Worm (Caenorhabditis elegans): ENCODE results near the gene Y67H2A.7.

DNA sequence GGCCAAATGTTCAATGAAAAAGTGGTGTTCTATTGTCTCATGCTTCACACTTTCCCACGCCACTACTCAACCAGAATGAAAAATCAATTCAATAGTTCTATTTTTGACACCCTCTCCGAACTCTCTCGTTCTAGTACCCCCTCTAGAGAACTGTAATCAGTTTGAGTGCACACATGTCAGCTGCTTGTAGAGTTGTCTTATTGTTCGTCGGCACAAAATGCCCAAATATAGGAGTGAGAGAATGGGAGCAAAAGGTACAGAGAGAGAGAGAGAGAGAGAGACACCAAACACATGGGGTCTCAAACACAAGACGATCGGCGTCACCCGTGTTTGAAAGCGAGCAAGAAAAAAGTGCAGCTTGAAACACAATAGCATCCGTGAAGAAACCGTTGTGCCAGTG lies 30.7 kb downstream of the Y67H2A.7 start:
- TF ChIP-seq F52B5.7 (tag; optimal IDR thresholded peaks at IDR 0.05), result no peak
- peak; percentile 11 for TF ChIP-seq attf-5 (GFP tag; optimal IDR thresholded peaks at IDR 0.05)
- no peak for TF ChIP-seq nhr-90 (tag; optimal IDR thresholded peaks at IDR 0.05)
- no peak for TF ChIP-seq dpl-1 (GFP tag; optimal IDR thresholded peaks at IDR 0.05)
- no peak for TF ChIP-seq sea-2 (GFP tag; IDR thresholded peaks at IDR 0.05)
- TF ChIP-seq D2030.7 (GFP tag; IDR thresholded peaks at IDR 0.05), result no peak
- TF ChIP-seq unc-130 (GFP tag; optimal IDR thresholded peaks at IDR 0.05), result no peak
- TF ChIP-seq C17E4.6 (GFP tag; IDR thresholded peaks at IDR 0.05), result no peak
- no peak for TF ChIP-seq pha-4 (tag; optimal IDR thresholded peaks at IDR 0.05)
- TF ChIP-seq mel-28 (tag; optimal IDR thresholded peaks at IDR 0.05; ENCODE audit: borderline replicate concordance), result no peak
